Fruit fly (Drosophila melanogaster): ENCODE measurements around the gene CG4045.

Gene CG4045

DNA sequence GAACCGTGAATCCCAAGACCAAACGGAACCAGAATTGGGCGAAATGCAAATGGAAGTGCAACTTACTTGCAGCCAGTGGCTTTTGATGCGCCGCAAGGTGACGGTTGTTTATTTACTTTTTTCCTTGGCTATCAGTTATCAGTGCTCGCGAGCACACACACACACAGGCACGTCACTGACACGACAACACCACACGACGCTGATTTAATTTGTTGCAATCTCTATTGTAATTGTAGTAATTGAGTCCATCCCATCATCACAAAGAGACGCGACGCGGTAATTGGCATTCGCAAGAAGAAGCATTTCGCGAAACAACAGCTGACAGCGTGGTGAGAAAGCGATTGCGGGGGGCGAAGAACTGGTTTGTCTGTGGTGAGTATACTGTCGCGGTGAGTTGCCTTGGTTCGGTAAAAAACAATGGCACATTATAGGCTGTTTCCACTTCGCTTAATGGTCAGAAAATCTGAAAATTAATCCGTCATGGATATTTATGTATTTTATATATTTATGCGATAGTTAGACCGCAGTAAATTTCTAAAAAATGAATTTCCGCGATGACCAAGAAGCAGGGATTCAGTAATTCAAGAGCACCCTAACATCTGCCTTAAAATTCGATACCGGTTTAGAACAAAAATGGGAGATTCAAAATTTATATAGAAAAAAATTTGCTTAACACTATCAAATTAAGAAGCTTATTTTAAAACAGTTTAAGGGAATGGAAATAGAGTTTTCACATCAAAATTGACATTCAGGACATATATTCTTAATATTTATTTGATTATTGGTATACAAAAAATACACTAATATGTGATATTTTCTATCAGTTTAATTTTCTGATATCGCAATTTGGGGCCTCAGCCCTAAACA lies 33.5 kb downstream of the CG4045 start, which contains the start of the genes Actn and usp (continued):
- TF ChIP-seq grau (tag; optimal IDR thresholded peaks at IDR 0.05) (peak; percentile 33), CG5953 (GFP tag; IDR thresholded peaks at IDR 0.05) (no peak), CG31365 (tag; optimal IDR thresholded peaks at IDR 0.05) (no peak), Adf1 (GFP tag; IDR thresholded peaks at IDR 0.05) (no peak), Ets65A (GFP tag) (no peak), CG6254 (GFP tag; optimal IDR thresholded peaks at IDR 0.05) (no peak), crp (GFP tag; optimal IDR thresholded peaks at IDR 0.05) (peak in 1 of 2 experiments; percentile 82), YL-1 (GFP tag; optimal IDR thresholded peaks at IDR 0.05) (no peak), Atf-2 (GFP tag; optimal IDR thresholded peaks at IDR 0.05) (no peak), bbx (GFP tag; IDR thresholded peaks at IDR 0.05; ENCODE audit: partially characterized antibody) (no peak), ERR (GFP tag; optimal IDR thresholded peaks at IDR 0.05) (no peak), ATbp (GFP tag; optimal IDR thresholded peaks at IDR 0.05) (no peak), Lhr (GFP tag; optimal IDR thresholded peaks at IDR 0.05) (peak; percentile 59), zen2 (GFP tag; IDR thresholded peaks at IDR 0.05; ENCODE audit: partially characterized antibody) (no peak), CrebB (tag; optimal IDR thresholded peaks at IDR 0.05) (no peak), Sin3A (optimal IDR thresholded peaks at IDR 0.05) (no peak), CG6175 (GFP tag; IDR thresholded peaks at IDR 0.05) (no peak), CG34224 (GFP tag; IDR thresholded peaks at IDR 0.05; ENCODE audit: partially characterized antibody) (no peak; the same call in 2 of the 3 replicates), Vsx1 (GFP tag; optimal IDR thresholded peaks at IDR 0.05) (no peak), jing (GFP tag; optimal IDR thresholded peaks at IDR 0.05) (no peak), CG1647 (GFP tag; optimal IDR thresholded peaks at IDR 0.05) (no peak), ken (GFP tag; IDR thresholded peaks at IDR 0.05) (no peak), CG12299 (tag; optimal IDR thresholded peaks at IDR 0.05) (no peak), danr (GFP tag; IDR thresholded peaks at IDR 0.05) (no peak), al (GFP tag; IDR thresholded peaks at IDR 0.05) (no peak), Max (GFP tag; optimal IDR thresholded peaks at IDR 0.05) (no peak), CG7987 (GFP tag; optimal IDR thresholded peaks at IDR 0.05) (no peak), Side (GFP tag; optimal IDR thresholded peaks at IDR 0.05) (no peak), psq (GFP tag; optimal IDR thresholded peaks at IDR 0.05) (no peak), CG15011 (GFP tag; optimal IDR thresholded peaks at IDR 0.05) (no peak), fd64A (GFP tag; optimal IDR thresholded peaks at IDR 0.05) (no peak), cas (GFP tag; IDR thresholded peaks at IDR 0.05) (no peak), CG10321 (GFP tag; IDR thresholded peaks at IDR 0.05) (no peak), Mad (GFP tag; optimal IDR thresholded peaks at IDR 0.05) (no peak), lmd (GFP tag; IDR thresholded peaks at IDR 0.05) (no peak; the same call in 1 of the 2 replicates), CG3065 (GFP tag; optimal IDR thresholded peaks at IDR 0.05) (no peak), CG13296 (GFP tag; optimal IDR thresholded peaks at IDR 0.05) (no peak), CG9215 (GFP tag; IDR thresholded peaks at IDR 0.05) (no peak), CG31388 (GFP tag; optimal IDR thresholded peaks at IDR 0.05) (no peak), CG14860 (GFP tag; IDR thresholded peaks at IDR 0.05; ENCODE audit: partially characterized antibody) (no peak), CG4854 (GFP tag; optimal IDR thresholded peaks at IDR 0.05) (no peak), hbn (GFP tag; IDR thresholded peaks at IDR 0.05; ENCODE audit: partially characterized antibody) (no peak), hth (optimal IDR thresholded peaks at IDR 0.05) (no peak), exex (tag; optimal IDR thresholded peaks at IDR 0.05) (peak; percentile 92), CG13424 (tag; optimal IDR thresholded peaks at IDR 0.05) (peak; percentile 33), kay (GFP tag; optimal IDR thresholded peaks at IDR 0.05) (no peak), br (optimal IDR thresholded peaks at IDR 0.05) (no peak), CG7839 (tag; optimal IDR thresholded peaks at IDR 0.05) (peak; percentile 47), trem (tag; optimal IDR thresholded peaks at IDR 0.05) (peak; percentile 56), CG11504 (tag; optimal IDR thresholded peaks at IDR 0.05) (peak; percentile 56)

Measured in whole organism, embryonic.